Fruit fly (Drosophila melanogaster): Measurements from ENCODE around the gene CG4374.

The CG4374 gene

dm6 chr3R:23472011-23472958, at the start of gene CG4374:
CG4374 (minus strand) TSS chr3R:23472278.
- TF ChIP-seq noc (tag; optimal IDR thresholded peaks at IDR 0.05), result no peak

dm6 chr3R:23521483-23521882, 49.4 kb upstream of the CG4374 start, which contains the start of gene CG10177:
CG10177 (minus strand) TSS chr3R:23521583.
- TF ChIP-seq noc (tag; optimal IDR thresholded peaks at IDR 0.05), result no peak

dm6 chr3R:23519395-23520101, 47.5 kb upstream of the CG4374 start, which contains the start of gene Irk2:
Irk2 (minus strand) TSS chr3R:23519445.
- TF ChIP-seq noc (tag; optimal IDR thresholded peaks at IDR 0.05), result no peak

- TF ChIP-seq noc (tag; optimal IDR thresholded peaks at IDR 0.05), result no peak
These were observed 39.3 kb upstream of the CG4374 start for dm6 chr3R:23511356-23511755.

dm6 chr3R:23509408-23509940, 37.4 kb upstream of the CG4374 start:
- TF ChIP-seq noc (tag; optimal IDR thresholded peaks at IDR 0.05), result no peak

dm6 chr3R:23508304-23508703, 36.2 kb upstream of the CG4374 start:
- no peak for TF ChIP-seq noc (tag; optimal IDR thresholded peaks at IDR 0.05)

- TF ChIP-seq noc (tag; optimal IDR thresholded peaks at IDR 0.05), result no peak
These were observed 35.3 kb upstream of the CG4374 start, which contains the start of gene CG34289 for dm6 chr3R:23507376-23507775. CG34289 (minus strand) TSS chr3R:23507476.

- no peak for TF ChIP-seq noc (tag; optimal IDR thresholded peaks at IDR 0.05)
These were observed 32.7 kb upstream of the CG4374 start for dm6 chr3R:23504760-23505159.

dm6 chr3R:23503511-23503910, 31.4 kb upstream of the CG4374 start:
- TF ChIP-seq noc (tag; optimal IDR thresholded peaks at IDR 0.05), result no peak

dm6 chr3R:23497241-23497640, 25.2 kb upstream of the CG4374 start:
- TF ChIP-seq noc (tag; optimal IDR thresholded peaks at IDR 0.05), result no peak

- no peak for TF ChIP-seq noc (tag; optimal IDR thresholded peaks at IDR 0.05)
These were observed 24.4 kb upstream of the CG4374 start for dm6 chr3R:23496488-23496887.

dm6 chr3R:23487201-23487600, 15.1 kb upstream of the CG4374 start, which contains the start of gene Ir94h:
Ir94h (plus strand) TSS chr3R:23487501.
- no peak for TF ChIP-seq noc (tag; optimal IDR thresholded peaks at IDR 0.05)

- TF ChIP-seq noc (tag; optimal IDR thresholded peaks at IDR 0.05), result no peak
These were observed 14.7 kb upstream of the CG4374 start for dm6 chr3R:23486743-23487142.

dm6 chr3R:23483563-23483962, 11.5 kb upstream of the CG4374 start, which contains the start of gene Ir94g:
Ir94g (plus strand) TSS chr3R:23483863.
- no peak for TF ChIP-seq noc (tag; optimal IDR thresholded peaks at IDR 0.05)

dm6 chr3R:23481249-23481915, 9.3 kb upstream of the CG4374 start, which contains the start of gene Ir94f:
Ir94f (plus strand) TSS chr3R:23481865.
- TF ChIP-seq noc (tag; optimal IDR thresholded peaks at IDR 0.05), result no peak

dm6 chr3R:23476085-23476484, 4.0 kb upstream of the CG4374 start:
- no peak for TF ChIP-seq noc (tag; optimal IDR thresholded peaks at IDR 0.05)
